Fruit fly (Drosophila melanogaster): ENCODE measurements around the gene C1GalTA.

DNA sequence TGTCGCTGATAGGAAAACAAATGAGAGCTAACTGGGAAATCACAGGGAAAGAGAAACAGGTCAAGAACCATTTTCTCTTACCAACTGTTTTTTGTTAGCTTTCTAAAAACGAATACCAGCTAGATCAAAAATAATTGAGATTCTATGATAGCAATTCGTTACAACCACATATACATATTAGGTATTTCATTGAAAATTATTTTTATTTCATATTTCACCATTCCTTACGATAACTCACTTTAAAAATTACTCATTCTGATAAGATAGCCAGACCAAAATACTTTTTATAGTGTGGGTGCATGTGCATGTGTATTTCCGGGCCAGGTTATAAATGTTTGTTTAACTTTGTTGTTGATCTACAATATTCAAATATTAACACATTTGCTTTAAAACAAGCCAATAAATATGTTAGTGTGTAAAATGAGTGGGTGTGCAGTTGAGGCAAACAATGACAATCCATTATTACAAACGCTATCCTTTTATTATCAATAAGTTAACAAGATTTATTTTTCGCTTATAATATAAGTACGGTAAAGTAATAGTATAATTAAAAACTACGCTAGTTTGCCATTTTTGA is 13.1 kb downstream of the C1GalTA start:
- TF ChIP-seq Bgb (GFP tag; IDR thresholded peaks at IDR 0.05; ENCODE audit: partially characterized antibody), result no peak
- no peak for TF ChIP-seq pnt (GFP tag; optimal IDR thresholded peaks at IDR 0.05)
- no peak for TF ChIP-seq CG8478 (optimal IDR thresholded peaks at IDR 0.05)
- no peak for TF ChIP-seq usp (GFP tag; optimal IDR thresholded peaks at IDR 0.05)
- no peak for TF ChIP-seq pfk (GFP tag; optimal IDR thresholded peaks at IDR 0.05)

Measured in whole organism, embryonic.